Worm (Caenorhabditis elegans): ENCODE measurements around the gene srz-99.

The srz-99 gene

ce11 chrV:16694538-16694937 is 35.5 kb upstream of the srz-99 start, which contains the start of gene srz-101:
TSS of gene srz-101 (plus strand) at chrV:16694838.
- no peak for TF ChIP-seq rnt-1 (tag; optimal IDR thresholded peaks at IDR 0.05)
- no peak for TF ChIP-seq ztf-16 (tag; optimal IDR thresholded peaks at IDR 0.05)
- no peak for TF ChIP-seq zip-5 (tag; optimal IDR thresholded peaks at IDR 0.05)
- TF ChIP-seq hlh-8 (tag; optimal IDR thresholded peaks at IDR 0.05): no peak
- no peak for TF ChIP-seq unc-55 (GFP tag; optimal IDR thresholded peaks at IDR 0.05)
- no peak for TF ChIP-seq nhr-232 (tag; optimal IDR thresholded peaks at IDR 0.05)
- TF ChIP-seq pag-3 (tag; optimal IDR thresholded peaks at IDR 0.05; ENCODE audit: borderline replicate concordance): no peak
- TF ChIP-seq ceh-9 (tag; optimal IDR thresholded peaks at IDR 0.05): no peak
- no peak for TF ChIP-seq ceh-14 (tag; optimal IDR thresholded peaks at IDR 0.05)
- TF ChIP-seq ceh-6 (GFP tag; optimal IDR thresholded peaks at IDR 0.05): no peak
- no peak for TF ChIP-seq lin-11 (tag; optimal IDR thresholded peaks at IDR 0.05)
- no peak for TF ChIP-seq ceh-48 (tag; optimal IDR thresholded peaks at IDR 0.05)
- TF ChIP-seq madf-2 (tag; optimal IDR thresholded peaks at IDR 0.05): no peak
- no peak for TF ChIP-seq ceh-24 (tag; optimal IDR thresholded peaks at IDR 0.05)
- no peak for TF ChIP-seq sdc-2 (tag; optimal IDR thresholded peaks at IDR 0.05)

DNA sequence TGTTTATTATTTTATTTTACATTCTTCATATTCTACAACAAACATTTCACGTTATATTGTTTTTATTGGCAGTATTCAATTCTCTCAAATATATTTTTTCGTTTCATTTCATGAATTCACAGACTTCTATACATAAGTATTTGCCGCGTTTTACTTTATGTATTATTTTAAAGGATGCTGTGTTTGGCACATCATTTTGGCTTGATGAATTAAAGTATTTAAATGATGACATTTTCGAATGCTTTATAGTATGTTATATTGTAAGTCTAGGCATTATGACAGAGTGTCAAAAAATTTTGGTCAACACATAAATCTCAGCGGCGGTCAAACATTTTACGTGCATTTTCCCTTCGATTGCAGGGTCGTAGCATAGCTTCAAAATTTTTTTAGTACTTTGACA is 34.6 kb upstream of the srz-99 start:
- no peak for TF ChIP-seq madf-2 (tag; optimal IDR thresholded peaks at IDR 0.05)
- no peak for TF ChIP-seq tbx-7 (tag; optimal IDR thresholded peaks at IDR 0.05)
- TF ChIP-seq hlh-13 (GFP tag; optimal IDR thresholded peaks at IDR 0.05): no peak
- no peak for TF ChIP-seq ceh-14 (tag; optimal IDR thresholded peaks at IDR 0.05)
- no peak for TF ChIP-seq ref-2 (tag; optimal IDR thresholded peaks at IDR 0.05)
- no peak for TF ChIP-seq lin-11 (tag; optimal IDR thresholded peaks at IDR 0.05)
- no peak for TF ChIP-seq ceh-22 (tag; optimal IDR thresholded peaks at IDR 0.05)
- no peak for TF ChIP-seq eyg-1 (tag; optimal IDR thresholded peaks at IDR 0.05)
- TF ChIP-seq Y22D7AL.16 (tag; optimal IDR thresholded peaks at IDR 0.05): no peak
- no peak for TF ChIP-seq unc-3 (GFP tag; conservative IDR thresholded peaks at IDR 0.05)
- no peak for TF ChIP-seq unc-3 (tag; optimal IDR thresholded peaks at IDR 0.05)
- TF ChIP-seq ceh-9 (tag; optimal IDR thresholded peaks at IDR 0.05): no peak
- TF ChIP-seq lim-6 (tag; optimal IDR thresholded peaks at IDR 0.05): no peak
- no peak for TF ChIP-seq unc-42 (tag; optimal IDR thresholded peaks at IDR 0.05)
- no peak for TF ChIP-seq ceh-48 (tag; optimal IDR thresholded peaks at IDR 0.05)
- no peak for TF ChIP-seq ceh-45 (GFP tag; IDR thresholded peaks at IDR 0.05)
- no peak for TF ChIP-seq unc-86 (tag; optimal IDR thresholded peaks at IDR 0.05)
- no peak for TF ChIP-seq sox-4 (tag; optimal IDR thresholded peaks at IDR 0.05)

ce11 chrV:16697178-16697577 is 32.9 kb upstream of the srz-99 start, which contains the start of gene srw-41:
TSS of gene srw-41 (plus strand) at chrV:16697478.
- TF ChIP-seq ceh-34 (tag; optimal IDR thresholded peaks at IDR 0.05): no peak
- TF ChIP-seq mec-3 (tag; optimal IDR thresholded peaks at IDR 0.05; ENCODE audit: borderline replicate concordance): no peak
- TF ChIP-seq eyg-1 (tag; optimal IDR thresholded peaks at IDR 0.05): no peak

DNA sequence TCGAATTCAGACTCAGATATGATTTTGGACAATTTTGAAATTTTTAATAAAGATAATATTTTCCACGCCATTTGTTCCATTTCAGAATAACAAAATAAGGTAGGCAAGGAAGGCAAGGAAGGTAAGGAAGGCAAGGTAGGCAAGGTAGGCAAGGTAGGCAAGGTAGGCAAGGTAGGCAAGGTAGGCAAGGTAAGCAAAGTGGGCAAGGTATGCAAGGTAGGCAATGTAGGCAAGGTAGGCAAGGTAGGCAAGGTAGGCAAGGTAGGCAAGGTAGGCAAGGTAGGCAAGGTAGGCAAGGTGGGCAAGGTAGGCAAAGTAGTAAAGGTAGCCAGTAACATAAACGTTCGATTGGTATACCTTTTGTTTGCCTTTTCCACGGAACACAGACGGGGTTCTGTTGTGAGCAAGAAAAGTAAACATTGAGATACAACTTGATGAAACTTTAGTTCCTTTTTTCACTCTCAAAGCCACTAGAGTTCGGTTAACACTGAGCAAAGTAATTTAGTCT is 30.3 kb upstream of the srz-99 start, which contains the start of gene Y70C5C.1:
Gene Y70C5C.1 (plus strand): TSS at position 458 of the 508 bp plus-strand sequence.
- TF ChIP-seq ceh-19 (GFP tag; optimal IDR thresholded peaks at IDR 0.05): peak; percentile 41
- peak; percentile 23 for TF ChIP-seq hlh-13 (GFP tag; optimal IDR thresholded peaks at IDR 0.05)
- TF ChIP-seq fkh-6 (tag; optimal IDR thresholded peaks at IDR 0.05): no peak
- no peak for TF ChIP-seq ceh-9 (tag; optimal IDR thresholded peaks at IDR 0.05)
- peak; percentile 40 for TF ChIP-seq gmeb-2 (tag; optimal IDR thresholded peaks at IDR 0.05)
- TF ChIP-seq C38D4.7 (GFP tag; optimal IDR thresholded peaks at IDR 0.05): peak; percentile 36
- TF ChIP-seq unc-3 (GFP tag; conservative IDR thresholded peaks at IDR 0.05): no peak
- no peak for TF ChIP-seq unc-3 (tag; optimal IDR thresholded peaks at IDR 0.05)
- peak; percentile 5 for TF ChIP-seq ceh-6 (GFP tag; optimal IDR thresholded peaks at IDR 0.05)
- TF ChIP-seq pha-2 (tag; optimal IDR thresholded peaks at IDR 0.05): peak; percentile 57
- no peak for TF ChIP-seq madf-2 (tag; optimal IDR thresholded peaks at IDR 0.05)
- no peak for TF ChIP-seq fax-1 (tag; optimal IDR thresholded peaks at IDR 0.05)
- TF ChIP-seq che-1 (tag; optimal IDR thresholded peaks at IDR 0.05): peak; percentile 61
- TF ChIP-seq ceh-14 (tag; optimal IDR thresholded peaks at IDR 0.05): no peak
- TF ChIP-seq fkh-10 (GFP tag; optimal IDR thresholded peaks at IDR 0.05): no peak
- TF ChIP-seq lin-11 (tag; optimal IDR thresholded peaks at IDR 0.05): peak; percentile 42
- no peak for TF ChIP-seq nhr-232 (tag; optimal IDR thresholded peaks at IDR 0.05)
- TF ChIP-seq K02D7.2 (tag; optimal IDR thresholded peaks at IDR 0.05): peak; percentile 32
